Worm (Caenorhabditis elegans): ENCODE measurements around the gene B0035.3.

B0035.3 gene

ce11 chrIV:11314885-11315284 lies at the start of gene B0035.3, which contains the start of the genes B0035.22 and pfd-4:
Gene B0035.3, minus strand, starts transcription at chrIV:11314998.
Gene B0035.22, plus strand, starts transcription at chrIV:11315153.
Gene pfd-4, plus strand, starts transcription at chrIV:11315207.
- TF ChIP-seq tbx-11 (GFP tag; IDR thresholded peaks at IDR 0.05) (no peak), ceh-36 (tag; optimal IDR thresholded peaks at IDR 0.05) (no peak), tbx-37 (GFP tag; conservative IDR thresholded peaks at IDR 0.05) (peak; percentile 71), hmbx-1 (tag; optimal IDR thresholded peaks at IDR 0.05) (no peak)

DNA sequence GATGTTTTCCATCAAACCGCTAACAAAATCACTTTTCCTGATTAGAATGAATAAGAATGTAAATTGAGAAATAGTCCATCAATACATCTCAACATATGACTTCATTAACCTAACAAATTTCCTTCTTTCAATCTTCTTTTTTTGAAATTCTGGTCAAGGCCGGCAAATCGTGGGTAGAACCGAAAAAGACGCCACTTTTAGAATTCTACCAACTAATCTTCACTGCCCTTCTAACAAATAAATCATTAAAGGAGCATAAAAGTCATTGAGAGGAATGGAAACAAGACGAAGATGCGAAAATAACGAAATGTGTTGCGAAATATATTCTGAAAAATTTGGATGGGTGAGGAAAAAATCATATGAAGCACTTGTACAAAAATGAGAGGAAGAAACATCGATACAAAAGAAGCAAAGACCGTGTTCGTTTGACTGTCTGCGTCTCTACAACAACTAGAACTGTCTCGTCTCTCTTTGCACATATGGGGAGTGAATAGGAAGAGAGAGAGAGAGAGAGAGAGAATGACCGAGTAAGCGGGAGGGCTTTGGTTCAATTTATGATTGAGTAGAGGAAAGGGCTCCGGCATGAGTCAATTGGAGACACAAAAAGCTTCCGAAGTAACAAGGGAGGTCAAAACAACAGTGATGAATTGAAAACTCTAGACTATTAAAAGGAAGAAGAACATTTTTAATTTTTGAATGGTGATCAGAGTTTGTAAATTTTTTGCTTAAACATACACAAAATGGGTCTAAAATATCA lies 49.2 kb upstream of the B0035.3 start:
- TF ChIP-seq tbx-37 (GFP tag; conservative IDR thresholded peaks at IDR 0.05), result no peak
- TF ChIP-seq scrt-1 (GFP tag; IDR thresholded peaks at IDR 0.05), result no peak
- no peak for TF ChIP-seq ceh-36 (tag; optimal IDR thresholded peaks at IDR 0.05)
- no peak for TF ChIP-seq aly-1 (tag; optimal IDR thresholded peaks at IDR 0.05)
- no peak for TF ChIP-seq sea-1 (GFP tag; conservative IDR thresholded peaks at IDR 0.05)
- no peak for TF ChIP-seq tra-4 (tag; optimal IDR thresholded peaks at IDR 0.05)
- no peak for TF ChIP-seq hnd-1 (tag; optimal IDR thresholded peaks at IDR 0.05)
- no peak for TF ChIP-seq hmg-4 (GFP tag; optimal IDR thresholded peaks at IDR 0.05)
- TF ChIP-seq ets-7 (tag; optimal IDR thresholded peaks at IDR 0.05), result no peak
- no peak for TF ChIP-seq B0310.2 (tag; optimal IDR thresholded peaks at IDR 0.05)
- no peak for TF ChIP-seq ama-1 (optimal IDR thresholded peaks at IDR 0.05)
- TF ChIP-seq tbx-11 (GFP tag; IDR thresholded peaks at IDR 0.05), result no peak
- TF ChIP-seq ceh-13 (GFP tag; optimal IDR thresholded peaks at IDR 0.05), result no peak

- TF ChIP-seq sea-1 (GFP tag; conservative IDR thresholded peaks at IDR 0.05) (no peak), flt-1 (GFP tag; IDR thresholded peaks at IDR 0.05) (no peak), ceh-36 (tag; optimal IDR thresholded peaks at IDR 0.05) (no peak), tbx-11 (GFP tag; IDR thresholded peaks at IDR 0.05) (no peak), B0310.2 (tag; optimal IDR thresholded peaks at IDR 0.05) (no peak), hnd-1 (tag; optimal IDR thresholded peaks at IDR 0.05) (no peak), tra-4 (tag; optimal IDR thresholded peaks at IDR 0.05) (no peak), hmg-4 (GFP tag; optimal IDR thresholded peaks at IDR 0.05) (no peak), ceh-13 (GFP tag; optimal IDR thresholded peaks at IDR 0.05) (no peak), pes-1 (GFP tag; IDR thresholded peaks at IDR 0.05) (no peak), tbx-37 (GFP tag; conservative IDR thresholded peaks at IDR 0.05) (no peak), scrt-1 (GFP tag; IDR thresholded peaks at IDR 0.05) (no peak), F13C5.2 (tag; optimal IDR thresholded peaks at IDR 0.05) (no peak), ama-1 (optimal IDR thresholded peaks at IDR 0.05) (no peak), aly-1 (tag; optimal IDR thresholded peaks at IDR 0.05) (no peak), ets-7 (tag; optimal IDR thresholded peaks at IDR 0.05) (no peak), hmbx-1 (tag; optimal IDR thresholded peaks at IDR 0.05) (no peak)
These were observed 46.6 kb upstream of the B0035.3 start, which contains the start of gene T01G1.4 for ce11 chrIV:11361409-11361808. Gene T01G1.4, minus strand, starts transcription at chrIV:11361509.

DNA sequence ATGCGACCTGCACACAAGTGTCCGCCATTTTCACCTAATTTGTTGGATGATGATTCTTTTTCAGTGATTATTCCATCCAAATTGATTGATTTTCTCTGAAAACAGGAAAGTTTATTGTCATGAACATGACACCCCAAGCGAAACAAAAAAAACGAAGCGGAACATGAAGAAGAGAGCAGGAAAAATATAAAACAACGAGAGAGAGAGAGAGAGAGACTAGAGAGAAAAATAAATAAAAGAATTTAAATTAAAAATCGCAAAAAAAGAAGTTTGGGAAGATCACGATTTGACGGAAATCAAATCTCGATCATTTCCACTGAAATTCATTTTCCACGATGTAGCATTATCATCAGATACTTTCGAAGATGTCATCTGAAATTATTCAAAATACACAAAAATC lies 45.0 kb upstream of the B0035.3 start, which contains the start of gene klp-12:
Gene klp-12 (minus strand): TSS at position 101 of the 400 bp plus-strand sequence.
- TF ChIP-seq ets-7 (tag; optimal IDR thresholded peaks at IDR 0.05), result no peak
- no peak for TF ChIP-seq B0310.2 (tag; optimal IDR thresholded peaks at IDR 0.05)
- TF ChIP-seq flt-1 (GFP tag; IDR thresholded peaks at IDR 0.05), result no peak
- TF ChIP-seq ceh-13 (GFP tag; optimal IDR thresholded peaks at IDR 0.05), result no peak
- no peak for TF ChIP-seq F13C5.2 (tag; optimal IDR thresholded peaks at IDR 0.05)
- TF ChIP-seq hnd-1 (tag; optimal IDR thresholded peaks at IDR 0.05), result no peak
- no peak for TF ChIP-seq ceh-36 (tag; optimal IDR thresholded peaks at IDR 0.05)
- TF ChIP-seq scrt-1 (GFP tag; IDR thresholded peaks at IDR 0.05), result no peak
- no peak for TF ChIP-seq pes-1 (GFP tag; IDR thresholded peaks at IDR 0.05)
- no peak for TF ChIP-seq tbx-11 (GFP tag; IDR thresholded peaks at IDR 0.05)
- TF ChIP-seq ama-1 (optimal IDR thresholded peaks at IDR 0.05), result no peak
- no peak for TF ChIP-seq hmg-4 (GFP tag; optimal IDR thresholded peaks at IDR 0.05)
- TF ChIP-seq aly-1 (tag; optimal IDR thresholded peaks at IDR 0.05), result no peak
- no peak for TF ChIP-seq tbx-37 (GFP tag; conservative IDR thresholded peaks at IDR 0.05)
- TF ChIP-seq sea-1 (GFP tag; conservative IDR thresholded peaks at IDR 0.05), result no peak
- no peak for TF ChIP-seq tra-4 (tag; optimal IDR thresholded peaks at IDR 0.05)
- no peak for TF ChIP-seq hmbx-1 (tag; optimal IDR thresholded peaks at IDR 0.05)

DNA sequence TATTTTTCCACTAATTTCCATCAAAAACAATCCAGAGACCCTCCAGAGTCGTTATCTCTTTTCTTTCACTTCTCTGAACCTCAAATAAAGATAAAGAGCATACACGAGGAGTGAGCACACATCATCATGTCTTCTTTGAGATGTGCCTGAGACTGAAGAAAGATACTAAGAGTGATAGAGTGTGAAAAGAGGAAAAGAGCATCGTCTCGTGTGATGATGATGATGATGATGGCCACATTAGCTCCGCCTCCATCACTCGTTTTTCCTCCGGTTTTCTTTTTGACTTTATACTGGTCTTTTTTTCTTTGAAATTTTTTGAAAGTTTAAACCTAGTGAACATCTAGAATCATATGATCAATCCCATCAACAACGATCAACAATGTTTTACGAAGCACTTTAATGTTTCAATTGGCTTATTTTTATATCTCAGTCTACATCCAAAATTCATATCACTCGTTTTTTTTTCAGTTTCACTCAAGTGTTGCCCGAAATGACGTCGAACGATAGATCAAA lies 39.2 kb upstream of the B0035.3 start, which contains the start of gene T01G1.2:
Gene T01G1.2 (plus strand): TSS at position 463 of the 513 bp plus-strand sequence.
- TF ChIP-seq pes-1 (GFP tag; IDR thresholded peaks at IDR 0.05) (no peak), tbx-37 (GFP tag; conservative IDR thresholded peaks at IDR 0.05) (no peak), ets-7 (tag; optimal IDR thresholded peaks at IDR 0.05) (no peak), ceh-36 (tag; optimal IDR thresholded peaks at IDR 0.05) (no peak), tbx-11 (GFP tag; IDR thresholded peaks at IDR 0.05) (no peak), hnd-1 (tag; optimal IDR thresholded peaks at IDR 0.05) (no peak), sea-1 (GFP tag; conservative IDR thresholded peaks at IDR 0.05) (no peak), aly-1 (tag; optimal IDR thresholded peaks at IDR 0.05) (no peak), B0310.2 (tag; optimal IDR thresholded peaks at IDR 0.05) (no peak), tra-4 (tag; optimal IDR thresholded peaks at IDR 0.05) (no peak), flt-1 (GFP tag; IDR thresholded peaks at IDR 0.05) (no peak), F13C5.2 (tag; optimal IDR thresholded peaks at IDR 0.05) (no peak), scrt-1 (GFP tag; IDR thresholded peaks at IDR 0.05) (no peak), ceh-13 (GFP tag; optimal IDR thresholded peaks at IDR 0.05) (no peak)

DNA sequence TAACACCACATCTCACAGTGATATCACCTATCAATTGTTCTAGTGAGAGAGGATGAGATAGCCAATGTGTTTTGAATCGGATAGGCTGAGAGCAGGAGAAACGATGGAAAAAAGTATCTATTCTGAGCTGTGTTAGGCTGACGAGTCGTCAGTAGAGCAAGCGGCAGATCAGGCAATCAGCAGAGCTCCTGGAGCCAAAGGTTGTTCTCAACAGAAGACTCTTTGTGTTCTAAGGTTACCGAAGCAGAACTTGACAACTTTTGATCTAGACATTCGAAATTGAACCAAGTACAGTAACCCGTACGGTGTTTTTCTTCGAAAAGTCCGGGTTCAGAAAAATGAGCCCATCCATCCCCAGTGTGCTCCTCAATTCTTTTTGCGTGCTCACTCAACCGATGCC lies 38.0 kb upstream of the B0035.3 start:
- TF ChIP-seq hmbx-1 (tag; optimal IDR thresholded peaks at IDR 0.05) (no peak), ama-1 (optimal IDR thresholded peaks at IDR 0.05) (no peak), sea-1 (GFP tag; conservative IDR thresholded peaks at IDR 0.05) (no peak), tbx-11 (GFP tag; IDR thresholded peaks at IDR 0.05) (no peak), B0310.2 (tag; optimal IDR thresholded peaks at IDR 0.05) (no peak), tbx-37 (GFP tag; conservative IDR thresholded peaks at IDR 0.05) (no peak), aly-1 (tag; optimal IDR thresholded peaks at IDR 0.05) (no peak), flt-1 (GFP tag; IDR thresholded peaks at IDR 0.05) (no peak), ets-7 (tag; optimal IDR thresholded peaks at IDR 0.05) (no peak), F13C5.2 (tag; optimal IDR thresholded peaks at IDR 0.05) (no peak), tra-4 (tag; optimal IDR thresholded peaks at IDR 0.05) (no peak), ceh-36 (tag; optimal IDR thresholded peaks at IDR 0.05) (no peak), pes-1 (GFP tag; IDR thresholded peaks at IDR 0.05) (no peak), hnd-1 (tag; optimal IDR thresholded peaks at IDR 0.05) (no peak), hmg-4 (GFP tag; optimal IDR thresholded peaks at IDR 0.05) (no peak), scrt-1 (GFP tag; IDR thresholded peaks at IDR 0.05) (no peak), ceh-13 (GFP tag; optimal IDR thresholded peaks at IDR 0.05) (no peak)

Measured in whole organism, early embryonic.